Worm (Caenorhabditis elegans) whole organism, L1 larva: ENCODE data around the gene cku-70.

Source experiments
- C16A3.4 ChIP-seq: fragments of 150-350 bp; optimal IDR thresholded peaks from 2 replicates; lab custom pipeline; 2014; ENCODE audit warnings: missing biosample characterization, missing genetic modification characterization
- ama-1 ChIP-seq: fragments of 150-350 bp; optimal IDR thresholded peaks from 2 replicates; lab custom pipeline; 2014
- elt-3 ChIP-seq, 6 experiments: fragments of 150-350 bp in 1 of 6; sonication (generic microtip); optimal IDR thresholded peaks; 2 replicates each; lab custom pipeline; 2017 to 2018; ENCODE audit warnings: missing biosample characterization in 6 of 6, missing genetic modification characterization in 6 of 6, inconsistent platforms in 1 of 6
- fkh-10 ChIP-seq: sonication (generic microtip); optimal IDR thresholded peaks from 2 replicates; lab custom pipeline; 2017; ENCODE audit warnings: missing biosample characterization, missing genetic modification reagents, missing genetic modification characterization
- fos-1 ChIP-seq: fragments of 150-350 bp; optimal IDR thresholded peaks from 2 replicates; lab custom pipeline; 2014; ENCODE audit warnings: missing biosample characterization, missing genetic modification characterization
- lin-39 ChIP-seq: fragments of 150-350 bp; optimal IDR thresholded peaks from 2 replicates; lab custom pipeline; 2014; ENCODE audit warnings: missing biosample characterization, missing genetic modification reagents, missing genetic modification characterization
- nhr-28 ChIP-seq: fragments of 150-350 bp; optimal IDR thresholded peaks from 2 replicates; lab custom pipeline; 2014; ENCODE audit warnings: missing biosample characterization, missing genetic modification characterization
- tbx-2 ChIP-seq: sonication (generic microtip); optimal IDR thresholded peaks from 2 replicates; lab custom pipeline; 2016; ENCODE audit warnings: missing genetic modification characterization, missing compliant biosample characterization

- TF ChIP-seq nhr-28 (tag; lab: Kevin White, UChicago) (no peak), lin-39 (no peak), C16A3.4 (no peak), elt-3 (tag; optimal IDR thresholded peaks at IDR 0.05; lab: Kevin White, UChicago) (no peak), ama-1 (lab: Kevin White, UChicago) (no peak), fkh-10 (GFP tag; lab: Kevin White, UChicago) (no peak), tbx-2 (no peak), fos-1 (tag; lab: Kevin White, UChicago) (no peak)
Measured at ce11 chrIII:11188132-11188531, 33.5 kb downstream of the cku-70 start.
